Worm (Caenorhabditis elegans): ENCODE data around the gene mib-1.

Gene mib-1

ce11 chrIII:11336072-11336471 is 45.6 kb upstream of the mib-1 start:
- no peak for TF ChIP-seq dpl-1 (GFP tag; optimal IDR thresholded peaks at IDR 0.05)
- TF ChIP-seq unc-62 (GFP tag; optimal IDR thresholded peaks at IDR 0.05) = no peak
- no peak for TF ChIP-seq F52B5.7 (tag; optimal IDR thresholded peaks at IDR 0.05)
- TF ChIP-seq Y53F4B.3 (GFP tag; IDR thresholded peaks at IDR 0.05) = no peak
- no peak for TF ChIP-seq chd-7 (tag; optimal IDR thresholded peaks at IDR 0.05)
- 0 out of 2 replicates have a peak, but pooled peaks have one; percentile 53 for TF ChIP-seq nfyb-1 (GFP tag; IDR thresholded peaks at IDR 0.05)
- TF ChIP-seq hmg-1.2 (GFP tag; IDR thresholded peaks at IDR 0.05) = peak; percentile 11; the same call in 1 of the 2 replicates
- peak; percentile 57 for TF ChIP-seq zfh-2 (GFP tag; conservative IDR thresholded peaks at IDR 0.05)

ce11 chrIII:11334346-11334745 is 43.9 kb upstream of the mib-1 start:
- no peak for TF ChIP-seq ekl-4 (GFP tag; IDR thresholded peaks at IDR 0.05)
- TF ChIP-seq hlh-12 (tag; optimal IDR thresholded peaks at IDR 0.05) = no peak
- no peak for TF ChIP-seq C17E4.6 (GFP tag; IDR thresholded peaks at IDR 0.05)
- TF ChIP-seq zfh-2 (GFP tag; conservative IDR thresholded peaks at IDR 0.05) = peak; percentile 78
- TF ChIP-seq ztf-25 (GFP tag; IDR thresholded peaks at IDR 0.05) = no peak

ce11 chrIII:11333032-11333732 is 42.7 kb upstream of the mib-1 start, which contains the start of gene T28D6.5:
TSS of gene T28D6.5 (plus strand) at chrIII:11333682.
- TF ChIP-seq zfh-2 (GFP tag; conservative IDR thresholded peaks at IDR 0.05) = no peak
- no peak for TF ChIP-seq C06A6.2 (GFP tag; conservative IDR thresholded peaks at IDR 0.05)
- TF ChIP-seq ccch-3 (GFP tag; optimal IDR thresholded peaks at IDR 0.05) = no peak
- no peak for TF ChIP-seq ceh-91 (GFP tag; IDR thresholded peaks at IDR 0.05)
- no peak for TF ChIP-seq unc-130 (GFP tag; optimal IDR thresholded peaks at IDR 0.05)
- no peak for TF ChIP-seq F37B4.10 (GFP tag; IDR thresholded peaks at IDR 0.05)
- no peak for TF ChIP-seq die-1 (tag; optimal IDR thresholded peaks at IDR 0.05)

- TF ChIP-seq him-1 (tag; optimal IDR thresholded peaks at IDR 0.05) = no peak
- no peak for TF ChIP-seq sea-2 (GFP tag; IDR thresholded peaks at IDR 0.05)
- TF ChIP-seq athp-1 (tag; optimal IDR thresholded peaks at IDR 0.05) = no peak
- no peak for TF ChIP-seq ztf-6 (GFP tag; IDR thresholded peaks at IDR 0.05)
- TF ChIP-seq mes-4 (tag; optimal IDR thresholded peaks at IDR 0.05) = no peak
Observed at ce11 chrIII:11332306-11332705, 41.8 kb upstream of the mib-1 start.

ce11 chrIII:11324093-11324492 is 33.6 kb upstream of the mib-1 start:
- TF ChIP-seq F37B4.10 (GFP tag; IDR thresholded peaks at IDR 0.05) (no peak), egrh-3 (GFP tag; IDR thresholded peaks at IDR 0.05) (peak; percentile 40; the same call in 1 of the 2 replicates)

- TF ChIP-seq die-1 (tag; optimal IDR thresholded peaks at IDR 0.05) (no peak), madf-10 (tag; optimal IDR thresholded peaks at IDR 0.05) (no peak), rpc-1 (optimal IDR thresholded peaks at IDR 0.05) (no peak), rpc-1 (tag; optimal IDR thresholded peaks at IDR 0.05) (no peak), C06A6.2 (GFP tag; conservative IDR thresholded peaks at IDR 0.05) (no peak), ets-4 (GFP tag; optimal IDR thresholded peaks at IDR 0.05) (no peak), fkh-3 (tag; optimal IDR thresholded peaks at IDR 0.05) (no peak), F10E7.11 (tag; optimal IDR thresholded peaks at IDR 0.05) (no peak), nhr-80 (tag; optimal IDR thresholded peaks at IDR 0.05) (no peak), Y56A3A.18 (GFP tag; IDR thresholded peaks at IDR 0.05) (no peak), ztf-3 (GFP tag; optimal IDR thresholded peaks at IDR 0.05) (no peak), Y95B8A.8 (GFP tag; IDR thresholded peaks at IDR 0.05) (no peak), ztf-28 (GFP tag; IDR thresholded peaks at IDR 0.05) (no peak), ztf-18 (tag; optimal IDR thresholded peaks at IDR 0.05) (no peak), chd-7 (tag; optimal IDR thresholded peaks at IDR 0.05) (no peak), nhr-27 (tag; optimal IDR thresholded peaks at IDR 0.05) (no peak), Y53G8AR.9 (GFP tag; conservative IDR thresholded peaks at IDR 0.05) (no peak), mel-28 (tag; optimal IDR thresholded peaks at IDR 0.05; ENCODE audit: borderline replicate concordance) (no peak), attf-5 (GFP tag; optimal IDR thresholded peaks at IDR 0.05) (no peak), madf-6 (GFP tag; IDR thresholded peaks at IDR 0.05) (no peak)
Observed at ce11 chrIII:11318131-11318530, 27.7 kb upstream of the mib-1 start, which contains the start of gene teg-1. TSS of gene teg-1 (minus strand) at chrIII:11318231.
